Fruit fly (Drosophila melanogaster) whole organism, embryonic: ENCODE data around the gene CG11986.

Experiments used
- ATbp ChIP-seq: fragments of 200-800 bp; sonication (Bioruptor generic); optimal IDR thresholded peaks from 2 replicates; lab custom pipeline; 2017; ENCODE audit warnings: missing biosample characterization, mild to moderate bottlenecking, missing genetic modification characterization, missing genetic modification reagents
- Abd-B ChIP-seq: fragments of 200-800 bp; sonication (Bioruptor generic); optimal IDR thresholded peaks from 2 replicates; lab custom pipeline; 2018; ENCODE audit warnings: missing biosample characterization, mild to moderate bottlenecking, missing genetic modification characterization, moderate library complexity
- Aef1 ChIP-seq: fragments of 200-800 bp; sonication (Bioruptor generic); IDR thresholded peaks from 3 replicates; pipeline ENCODE4 v1.3.6; 2022; ENCODE audit warnings: missing biosample characterization, missing genetic modification characterization
- Atf3 ChIP-seq: fragments of 200-800 bp; sonication (Bioruptor generic); optimal IDR thresholded peaks from 3 replicates; lab custom pipeline; 2016; ENCODE audit warnings: missing biosample characterization, missing genetic modification characterization
- CG10209 ChIP-seq: fragments of 200-800 bp; sonication (Bioruptor generic); optimal IDR thresholded peaks from 3 replicates; lab custom pipeline; 2017; ENCODE audit warnings: missing biosample characterization, mild to moderate bottlenecking, missing genetic modification characterization, missing genetic modification reagents
- CG11723 ChIP-seq: fragments of 200-800 bp; sonication (Bioruptor generic); optimal IDR thresholded peaks from 2 replicates; lab custom pipeline; 2017; ENCODE audit warnings: missing biosample characterization, mild to moderate bottlenecking, missing genetic modification characterization
- CG12071 ChIP-seq: fragments of 200-800 bp; sonication (Bioruptor generic); optimal IDR thresholded peaks from 3 replicates; lab custom pipeline; 2018; ENCODE audit warnings: missing biosample characterization, mild to moderate bottlenecking, missing genetic modification characterization
- CG12104 ChIP-seq: fragments of 200-800 bp; sonication (Bioruptor generic); optimal IDR thresholded peaks from 3 replicates; lab custom pipeline; 2016; ENCODE audit warnings: missing biosample characterization, missing genetic modification characterization
- CG12769 ChIP-seq: fragments of 200-800 bp; sonication (Bioruptor generic); optimal IDR thresholded peaks from 2 replicates; lab custom pipeline; 2019; ENCODE audit warnings: missing biosample characterization, mild to moderate bottlenecking, missing genetic modification characterization, moderate library complexity
- CG13775 ChIP-seq: fragments of 200-800 bp; sonication (Bioruptor generic); optimal IDR thresholded peaks from 3 replicates; lab custom pipeline; 2017; ENCODE audit warnings: missing biosample characterization, mild to moderate bottlenecking, missing genetic modification characterization
- CG17328 ChIP-seq: fragments of 200-800 bp; sonication (Bioruptor generic); IDR thresholded peaks from 2 replicates; pipeline ENCODE4 v1.3.6; 2022; ENCODE audit warnings: missing biosample characterization, missing genetic modification characterization
- CG17568 ChIP-seq: fragments of 200-800 bp; sonication (Bioruptor generic); optimal IDR thresholded peaks from 2 replicates; lab custom pipeline; 2018; ENCODE audit warnings: missing biosample characterization, mild to moderate bottlenecking, missing genetic modification characterization, moderate library complexity
- CG17912 ChIP-seq: fragments of 200-800 bp; sonication (Bioruptor generic); optimal IDR thresholded peaks from 2 replicates; lab custom pipeline; 2018; ENCODE audit warnings: missing biosample characterization, mild to moderate bottlenecking, missing genetic modification characterization
- CG2875 ChIP-seq: fragments of 200-800 bp; sonication (Bioruptor generic); optimal IDR thresholded peaks from 2 replicates; lab custom pipeline; 2017; ENCODE audit warnings: missing biosample characterization, mild to moderate bottlenecking, missing genetic modification characterization, missing genetic modification reagents
- CG32772 ChIP-seq: fragments of 200-800 bp; sonication (Bioruptor generic); IDR thresholded peaks from 2 replicates; pipeline ENCODE4 v1.3.6; 2022; ENCODE audit warnings: missing biosample characterization, missing genetic modification characterization
- CG3847 ChIP-seq: fragments of 200-800 bp; sonication (Bioruptor generic); IDR thresholded peaks from 2 replicates; pipeline ENCODE4 v1.3.6; 2022; ENCODE audit warnings: missing biosample characterization, missing genetic modification characterization
- CG3995 ChIP-seq: fragments of 200-800 bp; sonication (Bioruptor generic); optimal IDR thresholded peaks from 3 replicates; lab custom pipeline; 2016; ENCODE audit warnings: missing biosample characterization, missing genetic modification characterization
- CG4730 ChIP-seq: fragments of 200-800 bp; sonication (Bioruptor generic); IDR thresholded peaks from 2 replicates; pipeline ENCODE4 v1.3.6; 2022; ENCODE audit warnings: missing biosample characterization, missing genetic modification characterization
- CG7839 ChIP-seq: fragments of 200-800 bp; sonication (Bioruptor generic); optimal IDR thresholded peaks from 3 replicates; lab custom pipeline; 2018; ENCODE audit warnings: missing biosample characterization, mild to moderate bottlenecking, missing genetic modification characterization, moderate library complexity
- CG9437 ChIP-seq: fragments of 200-800 bp; sonication (Bioruptor generic); optimal IDR thresholded peaks from 2 replicates; lab custom pipeline; 2018; ENCODE audit warnings: missing biosample characterization, mild to moderate bottlenecking, missing genetic modification characterization
- D ChIP-seq, 2 experiments: fragments of 200-800 bp in 1 of 2; fragments of >200 bp in 1 of 2; sonication (Bioruptor generic) in 1 of 2; optimal IDR thresholded peaks; 2 replicates in 1 of 2; 3 replicates in 1 of 2; lab custom pipeline; 2017; ENCODE audit warnings: mild to moderate bottlenecking in 1 of 2, missing biosample characterization in 1 of 2, missing genetic modification characterization in 1 of 2, missing genetic modification reagents in 1 of 2
- Ets97D ChIP-seq: fragments of 200-800 bp; sonication (Bioruptor generic); optimal IDR thresholded peaks from 3 replicates; lab custom pipeline; 2016; ENCODE audit warnings: missing biosample characterization, missing genetic modification characterization
- HLH4C ChIP-seq: fragments of 200-800 bp; sonication (Bioruptor generic); IDR thresholded peaks from 3 replicates; pipeline ENCODE4 v1.3.6; 2022; ENCODE audit warnings: missing biosample characterization, missing genetic modification characterization; ENCODE audit not compliant: partially characterized antibody
- Hsf ChIP-seq: fragments of 200-800 bp; sonication (Bioruptor generic); optimal IDR thresholded peaks from 3 replicates; lab custom pipeline; 2016; ENCODE audit warnings: missing biosample characterization, missing genetic modification characterization
- Lpt ChIP-seq: fragments of >200 bp; optimal IDR thresholded peaks from 2 replicates; lab custom pipeline; 2018; ENCODE audit warnings: missing biosample characterization, missing genetic modification characterization
- Mrtf ChIP-seq: fragments of 200-800 bp; sonication (Bioruptor generic); IDR thresholded peaks from 3 replicates; pipeline ENCODE4 v1.3.6; 2022; ENCODE audit warnings: missing biosample characterization, missing genetic modification characterization
- NFAT ChIP-seq: fragments of 200-800 bp; sonication (Bioruptor generic); IDR thresholded peaks from 2 replicates; pipeline ENCODE4 v1.3.6; 2022; ENCODE audit warnings: missing biosample characterization, missing genetic modification characterization
- Neu2 ChIP-seq: fragments of 200-800 bp; sonication (Bioruptor generic); optimal IDR thresholded peaks from 3 replicates; lab custom pipeline; 2016; ENCODE audit warnings: missing biosample characterization, missing genetic modification characterization, borderline replicate concordance
- PHDP ChIP-seq: fragments of 200-800 bp; sonication (Bioruptor generic); optimal IDR thresholded peaks from 3 replicates; lab custom pipeline; 2018; ENCODE audit warnings: missing biosample characterization, mild to moderate bottlenecking, missing genetic modification characterization, moderate library complexity
- Poxn ChIP-seq: fragments of 200-800 bp; sonication (Bioruptor generic); IDR thresholded peaks from 2 replicates; pipeline ENCODE4 v1.3.6; 2022; ENCODE audit warnings: missing biosample characterization, missing genetic modification characterization
- Sin3A ChIP-seq: fragments of >200 bp; optimal IDR thresholded peaks from 2 replicates; lab custom pipeline; 2018
- Sry-β ChIP-seq: fragments of 200-800 bp; sonication (Bioruptor generic); optimal IDR thresholded peaks from 2 replicates; lab custom pipeline; 2018; ENCODE audit warnings: missing biosample characterization, mild to moderate bottlenecking, missing genetic modification characterization, moderate library complexity
- cato ChIP-seq: fragments of 200-800 bp; sonication (Bioruptor generic); optimal IDR thresholded peaks from 2 replicates; lab custom pipeline; 2016; ENCODE audit warnings: missing biosample characterization, missing genetic modification characterization, borderline replicate concordance
- danr ChIP-seq: fragments of 200-800 bp; sonication (Bioruptor generic); IDR thresholded peaks from 2 replicates; pipeline ENCODE4 v1.3.6; 2022; ENCODE audit warnings: missing biosample characterization, missing genetic modification characterization
- fd102C ChIP-seq: fragments of 200-800 bp; sonication (Bioruptor generic); optimal IDR thresholded peaks from 2 replicates; lab custom pipeline; 2018; ENCODE audit warnings: missing biosample characterization, mild to moderate bottlenecking, missing genetic modification characterization, moderate library complexity
- ftz-f1 ChIP-seq: fragments of 200-800 bp; sonication (Bioruptor generic); optimal IDR thresholded peaks from 2 replicates; lab custom pipeline; 2016; ENCODE audit warnings: missing biosample characterization, missing genetic modification characterization
- fu2 ChIP-seq: fragments of 200-800 bp; sonication (Bioruptor generic); optimal IDR thresholded peaks from 2 replicates; lab custom pipeline; 2016; ENCODE audit warnings: missing biosample characterization, missing genetic modification characterization
- gcm2 ChIP-seq: fragments of 200-800 bp; sonication (Bioruptor generic); optimal IDR thresholded peaks from 2 replicates; lab custom pipeline; 2016; ENCODE audit warnings: missing biosample characterization, missing genetic modification characterization
- gsb-n ChIP-seq: fragments of 200-800 bp; sonication (Bioruptor generic); optimal IDR thresholded peaks from 3 replicates; lab custom pipeline; 2018; ENCODE audit warnings: missing biosample characterization, mild to moderate bottlenecking, missing genetic modification characterization
- jumu ChIP-seq: fragments of 200-800 bp; sonication (Bioruptor generic); optimal IDR thresholded peaks from 3 replicates; lab custom pipeline; 2016; ENCODE audit warnings: missing biosample characterization, missing genetic modification characterization
- row ChIP-seq: fragments of 200-800 bp; sonication (Bioruptor generic); IDR thresholded peaks from 3 replicates; pipeline ENCODE4 v1.3.6; 2022; ENCODE audit warnings: missing biosample characterization, missing genetic modification characterization
- sc ChIP-seq, 3 experiments: fragments of >200 bp in 2 of 3; fragments of 200-800 bp in 1 of 3; sonication (Bioruptor generic) in 1 of 3; optimal IDR thresholded peaks; 2 replicates in 2 of 3; 3 replicates in 1 of 3; lab custom pipeline; 2017; ENCODE audit warnings: mild to moderate bottlenecking in 1 of 3, missing biosample characterization in 1 of 3, missing genetic modification characterization in 1 of 3, missing genetic modification reagents in 1 of 3
- slou ChIP-seq: fragments of 200-800 bp; sonication (Bioruptor generic); optimal IDR thresholded peaks from 3 replicates; lab custom pipeline; 2016; ENCODE audit warnings: missing biosample characterization, missing genetic modification characterization
- tap ChIP-seq: fragments of 200-800 bp; optimal IDR thresholded peaks from 3 replicates; lab custom pipeline; 2019; ENCODE audit warnings: missing biosample characterization, mild to moderate bottlenecking, missing genetic modification characterization, moderate library complexity
- tna ChIP-seq: fragments of 200-800 bp; sonication (Bioruptor generic); IDR thresholded peaks from 2 replicates; pipeline ENCODE4 v1.3.6; 2022; ENCODE audit warnings: missing biosample characterization, missing genetic modification characterization; ENCODE audit not compliant: partially characterized antibody
- toy ChIP-seq: fragments of 200-800 bp; sonication (Bioruptor generic); IDR thresholded peaks from 2 replicates; pipeline ENCODE4 v1.3.6; 2022; ENCODE audit warnings: missing biosample characterization, missing genetic modification characterization
- twi ChIP-seq: fragments of 200-800 bp; optimal IDR thresholded peaks from 2 replicates; lab custom pipeline; 2019; ENCODE audit warnings: missing biosample characterization, mild to moderate bottlenecking, missing genetic modification characterization, moderate library complexity
- yki ChIP-seq: fragments of >200 bp; optimal IDR thresholded peaks from 3 replicates; lab custom pipeline; 2018
- zen ChIP-seq: fragments of 200-800 bp; sonication (Bioruptor generic); optimal IDR thresholded peaks from 3 replicates; lab custom pipeline; 2018; ENCODE audit warnings: missing biosample characterization, mild to moderate bottlenecking, missing genetic modification characterization, moderate library complexity

The CG11986 gene

dm6 chr3R:8992928-8993579 is 22.2 kb upstream of the CG11986 start, which contains the start of gene CG11975 (continued):
- no peak for TF ChIP-seq CG12769 (tag; lab: Kevin White, UChicago)
- peak; percentile 60 for TF ChIP-seq CG12104 (GFP tag; lab: Kevin White, UChicago)
- peak; percentile 70 for TF ChIP-seq PHDP
- TF ChIP-seq Lpt (GFP tag; lab: Kevin White, UChicago) = no peak
- peak; percentile 86 for TF ChIP-seq CG3847 (GFP tag; lab: Robert Waterston, UW)
- peak; percentile 31 for TF ChIP-seq CG9437 (GFP tag; lab: Kevin White, UChicago)
- peak; percentile 46 for TF ChIP-seq Atf3 (GFP tag; lab: Kevin White, UChicago)
- peak; percentile 93 for TF ChIP-seq Sin3A (lab: Kevin White, UChicago)
- no peak for TF ChIP-seq gsb-n (tag; lab: Kevin White, UChicago)
- TF ChIP-seq CG32772 = peak; percentile 71
- peak; percentile 68 for TF ChIP-seq HLH4C
- TF ChIP-seq yki (lab: Kevin White, UChicago) = no peak
- TF ChIP-seq CG17568 (GFP tag; lab: Kevin White, UChicago) = no peak
- TF ChIP-seq Neu2 (GFP tag; lab: Kevin White, UChicago) = peak; percentile 40
- TF ChIP-seq Abd-B = no peak
- 0 out of 2 replicates have a peak, but pooled peaks have one; percentile 21 for TF ChIP-seq Poxn (GFP tag; lab: Robert Waterston, UW)
- peak; percentile 58 for TF ChIP-seq ftz-f1
- no peak for TF ChIP-seq toy
- TF ChIP-seq Aef1 (GFP tag; lab: Robert Waterston, UW) = peak; percentile 48; the same call in 2 of the 3 replicates
- peak; percentile 90 for TF ChIP-seq jumu (GFP tag; lab: Kevin White, UChicago)
- TF ChIP-seq CG11723 (GFP tag; lab: Kevin White, UChicago) = no peak
- no peak for TF ChIP-seq CG2875 (GFP tag; lab: Kevin White, UChicago)
- TF ChIP-seq zen = peak; percentile 65
- TF ChIP-seq fu2 (GFP tag; lab: Kevin White, UChicago) = peak; percentile 85
- peak; percentile 87 for TF ChIP-seq row
- TF ChIP-seq slou (GFP tag; lab: Kevin White, UChicago) = peak; percentile 70
- TF ChIP-seq twi (tag; lab: Kevin White, UChicago) = peak; percentile 63
- 0 out of 3 replicates have a peak, but pooled peaks have one; percentile 6 for TF ChIP-seq Mrtf
- TF ChIP-seq CG10209 = peak; percentile 47
- no peak for TF ChIP-seq CG7839
- no peak for TF ChIP-seq CG12071 (GFP tag; lab: Kevin White, UChicago)
- peak; percentile 38 for TF ChIP-seq gcm2 (GFP tag; lab: Kevin White, UChicago)
- no peak; the same call in 1 of the 2 replicates for TF ChIP-seq CG17328 (GFP tag; lab: Robert Waterston, UW)
- TF ChIP-seq NFAT (GFP tag; lab: Robert Waterston, UW) = peak; percentile 58
- peak; percentile 57 for TF ChIP-seq D (optimal IDR thresholded peaks at IDR 0.05; lab: Kevin White, UChicago)
- TF ChIP-seq D (GFP tag; optimal IDR thresholded peaks at IDR 0.05; lab: Kevin White, UChicago) = peak; percentile 16
- TF ChIP-seq fd102C (GFP tag; lab: Kevin White, UChicago) = no peak
- TF ChIP-seq Hsf (GFP tag; lab: Kevin White, UChicago) = peak; percentile 83
- no peak for TF ChIP-seq ATbp
- TF ChIP-seq tna (GFP tag; lab: Robert Waterston, UW) = no peak
- peak; percentile 82 for TF ChIP-seq Ets97D
- no peak; the same call in 1 of the 2 replicates for TF ChIP-seq danr (GFP tag; lab: Robert Waterston, UW)
- peak; percentile 98 for TF ChIP-seq Sry-β
- no peak for TF ChIP-seq tap (tag; lab: Kevin White, UChicago)
- TF ChIP-seq cato = peak; percentile 55
- peak; percentile 64 for TF ChIP-seq CG3995 (GFP tag; lab: Kevin White, UChicago)
- TF ChIP-seq CG17912 (GFP tag; lab: Kevin White, UChicago) = no peak
- 0 out of 2 replicates have a peak, but pooled peaks have one; percentile 24 for TF ChIP-seq CG4730 (GFP tag; lab: Robert Waterston, UW)
- TF ChIP-seq sc (optimal IDR thresholded peaks at IDR 0.05; lab: Kevin White, UChicago) = no peak
- TF ChIP-seq sc (GFP tag; optimal IDR thresholded peaks at IDR 0.05; lab: Kevin White, UChicago) = no peak
- TF ChIP-seq CG13775 = peak; percentile 86
